Worm (Caenorhabditis elegans): ENCODE measurements around the gene dpy-20.

Gene dpy-20

ce11 chrIV:11700752-11701151 lies at the start of gene dpy-20:
Gene dpy-20 (minus strand): TSS chrIV:11700852.
- TF ChIP-seq nhr-90 (tag; optimal IDR thresholded peaks at IDR 0.05; ENCODE audit: poor library complexity) (no peak), lsy-2 (tag; optimal IDR thresholded peaks at IDR 0.05) (no peak), irx-1 (tag; optimal IDR thresholded peaks at IDR 0.05) (no peak)

- TF ChIP-seq efl-3 (GFP tag; optimal IDR thresholded peaks at IDR 0.05) = no peak
- TF ChIP-seq lin-35 (GFP tag; optimal IDR thresholded peaks at IDR 0.05) = no peak
- no peak for TF ChIP-seq ztf-4 (tag; optimal IDR thresholded peaks at IDR 0.05)
- peak; percentile 22 for TF ChIP-seq nhr-11 (tag; optimal IDR thresholded peaks at IDR 0.05)
- peak in 1 of 2 experiments; percentile 56 for TF ChIP-seq lsy-2 (tag; optimal IDR thresholded peaks at IDR 0.05)
- peak in 1 of 2 experiments; percentile 27 for TF ChIP-seq mdl-1 (tag; optimal IDR thresholded peaks at IDR 0.05)
- TF ChIP-seq nhr-71 (tag; optimal IDR thresholded peaks at IDR 0.05) = peak; percentile 55
- TF ChIP-seq ceh-88 (GFP tag; IDR thresholded peaks at IDR 0.05) = no peak
- TF ChIP-seq snpc-4 (tag; optimal IDR thresholded peaks at IDR 0.05) = no peak
- TF ChIP-seq lin-13 (GFP tag; optimal IDR thresholded peaks at IDR 0.05) = no peak
- TF ChIP-seq nhr-20 (tag; optimal IDR thresholded peaks at IDR 0.05) = peak; percentile 49
- peak; percentile 0 to 10 for TF ChIP-seq efl-1 (optimal IDR thresholded peaks at IDR 0.05)
- TF ChIP-seq efl-1 (GFP tag; optimal IDR thresholded peaks at IDR 0.05 in 1 of 2) = no peak
- peak; percentile 26 for TF ChIP-seq unc-130 (tag; optimal IDR thresholded peaks at IDR 0.05)
- 0 out of 2 replicates have a peak, but pooled peaks have one; percentile 12 for TF ChIP-seq unc-98 (GFP tag; IDR thresholded peaks at IDR 0.05)
- peak; percentile 72 for TF ChIP-seq lin-14 (GFP tag; optimal IDR thresholded peaks at IDR 0.05)
- TF ChIP-seq rnt-1 (tag; optimal IDR thresholded peaks at IDR 0.05) = peak; percentile 58
Measured at ce11 chrIV:11748852-11749251, 48.2 kb upstream of the dpy-20 start, which contains the start of gene T12A7.6. Gene T12A7.6 (plus strand): TSS chrIV:11749220.

- no peak for TF ChIP-seq hlh-17 (GFP tag; optimal IDR thresholded peaks at IDR 0.05; ENCODE audit: borderline replicate concordance)
- no peak for TF ChIP-seq nhr-11 (tag; optimal IDR thresholded peaks at IDR 0.05)
- no peak for TF ChIP-seq nhr-77 (tag; optimal IDR thresholded peaks at IDR 0.05)
- TF ChIP-seq nhr-76 (tag; optimal IDR thresholded peaks at IDR 0.05) = no peak
- TF ChIP-seq fkh-8 (tag; optimal IDR thresholded peaks at IDR 0.05) = no peak
- TF ChIP-seq dpl-1 (GFP tag; optimal IDR thresholded peaks at IDR 0.05) = no peak
- TF ChIP-seq lin-35 (GFP tag; optimal IDR thresholded peaks at IDR 0.05) = no peak
Measured at ce11 chrIV:11745340-11745739, 44.7 kb upstream of the dpy-20 start, which contains the start of gene gem-4. Gene gem-4 (plus strand): TSS chrIV:11745640.

DNA sequence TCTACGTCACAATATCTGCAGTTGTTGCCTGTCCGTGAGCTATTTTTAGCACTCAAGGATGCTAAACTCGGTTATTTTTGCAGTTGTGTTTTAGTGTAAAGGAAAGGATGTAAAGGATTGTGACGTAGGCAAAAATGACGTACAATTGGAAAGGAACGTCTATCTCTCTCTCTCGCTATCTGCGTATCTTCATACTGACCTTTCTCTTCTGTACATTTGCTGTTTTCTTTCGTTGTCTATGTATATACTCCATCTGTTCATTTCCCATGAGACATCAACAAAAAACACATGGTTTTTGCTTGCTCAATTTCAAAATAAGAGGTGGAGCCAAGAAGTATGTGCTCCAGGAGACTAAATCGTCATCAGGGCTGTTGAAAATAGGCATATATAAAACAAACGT lies 43.6 kb upstream of the dpy-20 start:
- TF ChIP-seq sptf-1 (tag; optimal IDR thresholded peaks at IDR 0.05) (no peak), lir-3 (tag; optimal IDR thresholded peaks at IDR 0.05; ENCODE audit: poor library complexity) (no peak), fos-1 (tag; optimal IDR thresholded peaks at IDR 0.05) (no peak), fkh-10 (GFP tag; optimal IDR thresholded peaks at IDR 0.05) (no peak), egl-13 (tag; optimal IDR thresholded peaks at IDR 0.05) (no peak), lin-14 (GFP tag; optimal IDR thresholded peaks at IDR 0.05) (peak; percentile 62), nhr-71 (tag; optimal IDR thresholded peaks at IDR 0.05) (peak; percentile 55), sox-4 (tag; optimal IDR thresholded peaks at IDR 0.05) (no peak), nhr-237 (tag; optimal IDR thresholded peaks at IDR 0.05) (no peak)

DNA sequence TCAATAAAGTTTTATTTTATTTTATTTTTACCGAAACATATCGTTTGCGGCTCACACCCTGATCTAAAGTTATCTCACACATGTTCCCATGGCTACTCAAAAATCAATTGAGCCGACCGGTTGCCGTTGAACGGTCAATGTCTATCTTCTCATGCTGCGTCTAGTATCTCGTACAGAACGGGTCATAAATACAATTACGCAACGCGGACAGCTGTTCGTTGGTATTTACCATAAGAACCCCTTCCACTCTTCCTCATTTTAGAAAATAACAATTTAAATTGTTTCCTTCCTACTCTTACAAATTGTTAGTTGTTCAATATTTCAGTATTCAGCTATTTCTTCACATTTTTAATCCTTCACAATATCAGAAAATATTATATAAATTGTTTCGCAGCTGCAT lies 43.2 kb upstream of the dpy-20 start:
- TF ChIP-seq fkh-8 (tag; optimal IDR thresholded peaks at IDR 0.05) (no peak), nhr-47 (tag; optimal IDR thresholded peaks at IDR 0.05) (no peak), lsy-2 (tag; optimal IDR thresholded peaks at IDR 0.05) (no peak), dpl-1 (GFP tag; optimal IDR thresholded peaks at IDR 0.05) (no peak), mep-1 (tag; optimal IDR thresholded peaks at IDR 0.05) (no peak), mab-9 (GFP tag; IDR thresholded peaks at IDR 0.05) (no peak), unc-30 (tag; optimal IDR thresholded peaks at IDR 0.05) (no peak), fkh-10 (GFP tag; optimal IDR thresholded peaks at IDR 0.05) (no peak), ceh-8 (GFP tag; optimal IDR thresholded peaks at IDR 0.05) (no peak), nhr-19 (GFP tag; conservative IDR thresholded peaks at IDR 0.05) (no peak), ztf-11 (tag; optimal IDR thresholded peaks at IDR 0.05) (no peak)
